Fruit fly (Drosophila melanogaster) Kc167 (cell line): ENCODE measurements around the gene CG12541.

ENCODE experiments used
- Sin3A ChIP-seq: fragments of >200 bp; optimal IDR thresholded peaks from 2 replicates; lab custom pipeline; 2018; ENCODE audit warnings: missing external identifiers
- h ChIP-seq: fragments of >200 bp; optimal IDR thresholded peaks from 3 replicates; lab custom pipeline; 2018; ENCODE audit warnings: missing external identifiers
- psq ChIP-seq: fragments of >200 bp; optimal IDR thresholded peaks from 2 replicates; lab custom pipeline; 2017; ENCODE audit warnings: missing external identifiers
- ttk ChIP-seq: sonication (Bioruptor generic); optimal IDR thresholded peaks from 2 replicates; lab custom pipeline; 2017; ENCODE audit warnings: missing external identifiers

dm6 chrX:6985182-6985851 lies 80.5 kb downstream of the CG12541 start:
- TF ChIP-seq ttk (lab: Kevin White, UChicago), result no peak
- TF ChIP-seq psq, result no peak
- TF ChIP-seq Sin3A (lab: Kevin White, UChicago), result no peak
- no peak for TF ChIP-seq h (lab: Kevin White, UChicago)
